Worm (Caenorhabditis elegans) whole organism, young adult: Measurements from ENCODE around the gene C54E10.3.

Source experiments
- B0019.2 ChIP-seq: fragments of 200-800 bp; sonication (Bioruptor generic); conservative IDR thresholded peaks from 2 replicates; pipeline ENCODE4 v1.3.6; 2022; ENCODE audit warnings: missing genetic modification reagents, missing genetic modification characterization, missing compliant biosample characterization
- B0035.1 ChIP-seq: sonication (generic microtip); optimal IDR thresholded peaks from 2 replicates; lab custom pipeline; 2016; ENCODE audit warnings: missing genetic modification characterization, mild to moderate bottlenecking, missing compliant biosample characterization, missing genotype, missing genetic modification reagents
- B0336.3 ChIP-seq: fragments of 200-800 bp; sonication (Bioruptor generic); IDR thresholded peaks from 2 replicates; pipeline ENCODE4 v1.3.6; 2022; ENCODE audit warnings: missing genetic modification characterization, missing compliant biosample characterization
- F52B5.7 ChIP-seq: sonication (generic microtip); optimal IDR thresholded peaks from 2 replicates; lab custom pipeline; 2016; ENCODE audit warnings: mild to moderate bottlenecking, missing genetic modification characterization, missing compliant biosample characterization
- Y53F4B.3 ChIP-seq: fragments of 200-800 bp; sonication (Bioruptor generic); IDR thresholded peaks from 2 replicates; pipeline ENCODE4 v1.3.6; 2022; ENCODE audit warnings: missing genetic modification reagents, missing genetic modification characterization, missing compliant biosample characterization
- Y53G8AR.9 ChIP-seq: fragments of 200-800 bp; sonication (Bioruptor generic); conservative IDR thresholded peaks from 2 replicates; pipeline ENCODE4 v1.3.6; 2022; ENCODE audit warnings: missing genetic modification reagents, missing genetic modification characterization, missing compliant biosample characterization
- Y67H2A.10 ChIP-seq: fragments of 200-800 bp; sonication (Bioruptor generic); conservative IDR thresholded peaks from 2 replicates; pipeline ENCODE4 v1.3.6; 2022; ENCODE audit warnings: missing genetic modification reagents, missing genetic modification characterization, missing compliant biosample characterization
- Y95B8A.8 ChIP-seq: fragments of 200-800 bp; sonication (Bioruptor generic); IDR thresholded peaks from 2 replicates; pipeline ENCODE4 v1.3.6; 2022; ENCODE audit warnings: missing genetic modification reagents, missing genetic modification characterization, missing compliant biosample characterization
- cebp-1 ChIP-seq, 2 experiments: fragments of 200-800 bp in 1 of 2; sonication (Bioruptor generic) in 1 of 2; sonication (generic microtip) in 1 of 2; IDR thresholded peaks in 1 of 2; optimal IDR thresholded peaks in 1 of 2; 2 replicates each; pipeline versions ENCODE4 v1.3.6 to Lab custom; 2017 to 2022; ENCODE audit warnings: missing compliant biosample characterization in 2 of 2, missing genetic modification characterization in 2 of 2, mild to moderate bottlenecking in 1 of 2, missing genetic modification reagents in 1 of 2, moderate library complexity in 1 of 2
- ceh-100 ChIP-seq: fragments of 200-800 bp; sonication (Bioruptor generic); IDR thresholded peaks from 2 replicates; pipeline ENCODE4 v1.3.6; 2022; ENCODE audit warnings: missing genetic modification reagents, missing genetic modification characterization, missing compliant biosample characterization
- ceh-27 ChIP-seq: fragments of 200-800 bp; sonication (Bioruptor generic); optimal IDR thresholded peaks from 2 replicates; lab custom pipeline; 2018; ENCODE audit warnings: mild to moderate bottlenecking, missing genetic modification characterization, moderate library complexity, missing compliant biosample characterization
- ceh-58 ChIP-seq: fragments of 200-800 bp; sonication (Bioruptor generic); IDR thresholded peaks from 2 replicates; pipeline ENCODE4 v1.3.6; 2022; ENCODE audit warnings: missing genetic modification characterization, missing compliant biosample characterization
- ceh-79 ChIP-seq: sonication (generic microtip); optimal IDR thresholded peaks from 2 replicates; lab custom pipeline; 2017; ENCODE audit warnings: mild to moderate bottlenecking, missing genetic modification characterization, missing compliant biosample characterization
- ceh-91 ChIP-seq: fragments of 200-800 bp; sonication (Bioruptor generic); IDR thresholded peaks from 2 replicates; pipeline ENCODE4 v1.3.6; 2022; ENCODE audit warnings: missing genetic modification reagents, missing genetic modification characterization, missing compliant biosample characterization
- dox-1 ChIP-seq: fragments of 200-800 bp; sonication (Bioruptor generic); IDR thresholded peaks from 2 replicates; pipeline ENCODE4 v1.3.6; 2022; ENCODE audit warnings: missing genetic modification reagents, missing genetic modification characterization, missing compliant biosample characterization
- egl-44 ChIP-seq: fragments of 200-800 bp; sonication (Bioruptor generic); IDR thresholded peaks from 2 replicates; pipeline ENCODE4 v1.3.6; 2022; ENCODE audit warnings: missing genetic modification reagents, missing genetic modification characterization, missing compliant biosample characterization
- ekl-4 ChIP-seq: fragments of 200-800 bp; sonication (Bioruptor generic); IDR thresholded peaks from 2 replicates; pipeline ENCODE4 v1.3.6; 2022; ENCODE audit warnings: missing genetic modification reagents, missing genetic modification characterization, missing compliant biosample characterization
- hmg-1.2 ChIP-seq: fragments of 200-800 bp; sonication (Bioruptor generic); IDR thresholded peaks from 2 replicates; pipeline ENCODE4 v1.3.6; 2022; ENCODE audit warnings: missing genetic modification reagents, missing genetic modification characterization, missing compliant biosample characterization
- hrde-1 ChIP-seq: sonication (generic microtip); optimal IDR thresholded peaks from 2 replicates; lab custom pipeline; 2016; ENCODE audit warnings: missing genetic modification characterization, mild to moderate bottlenecking, missing compliant biosample characterization, moderate library complexity, missing genotype, missing genetic modification reagents, borderline replicate concordance
- let-526 ChIP-seq: fragments of 200-800 bp; sonication (Bioruptor generic); IDR thresholded peaks from 2 replicates; pipeline ENCODE4 v1.3.6; 2022; ENCODE audit warnings: missing genetic modification reagents, missing genetic modification characterization, missing compliant biosample characterization
- lin-40 ChIP-seq: sonication (generic microtip); optimal IDR thresholded peaks from 2 replicates; lab custom pipeline; 2016; ENCODE audit warnings: missing genetic modification characterization, mild to moderate bottlenecking, missing compliant biosample characterization, missing genotype, missing genetic modification reagents
- madf-8 ChIP-seq: fragments of 200-800 bp; sonication (Bioruptor generic); conservative IDR thresholded peaks from 2 replicates; pipeline ENCODE4 v1.3.6; 2022; ENCODE audit warnings: missing genetic modification reagents, missing genetic modification characterization, missing compliant biosample characterization
- mel-28 ChIP-seq: sonication (generic microtip); optimal IDR thresholded peaks from 2 replicates; lab custom pipeline; 2016; ENCODE audit warnings: borderline replicate concordance, mild to moderate bottlenecking, missing genetic modification characterization, missing compliant biosample characterization
- nhr-80 ChIP-seq: sonication (generic microtip); optimal IDR thresholded peaks from 2 replicates; lab custom pipeline; 2016; ENCODE audit warnings: missing genetic modification characterization, missing compliant biosample characterization
- nhr-90 ChIP-seq: sonication (generic microtip); optimal IDR thresholded peaks from 2 replicates; lab custom pipeline; 2016; ENCODE audit warnings: missing genotype, mild to moderate bottlenecking, missing genetic modification characterization, missing compliant biosample characterization
- pha-4 ChIP-seq: fragments of 150-350 bp; sonication (generic microtip); optimal IDR thresholded peaks from 2 replicates; lab custom pipeline; 2014; ENCODE audit warnings: missing biosample characterization, missing genetic modification reagents, missing genetic modification characterization
- rcor-1 ChIP-seq: fragments of 200-800 bp; sonication (Bioruptor generic); IDR thresholded peaks from 2 replicates; pipeline ENCODE4 v1.3.6; 2022; ENCODE audit warnings: missing genetic modification reagents, missing genetic modification characterization, missing compliant biosample characterization
- rpc-1 ChIP-seq, 2 experiments: fragments of 150-350 bp in 1 of 2; sonication (generic microtip) in 1 of 2; optimal IDR thresholded peaks; 2 replicates each; lab custom pipeline; 2014 to 2018; ENCODE audit warnings: missing biosample characterization in 1 of 2, missing genetic modification characterization in 1 of 2, missing genetic modification reagents in 1 of 2, missing genotype in 1 of 2
- snpc-3.4 ChIP-seq: sonication (generic microtip); optimal IDR thresholded peaks from 2 replicates; lab custom pipeline; 2017; ENCODE audit warnings: missing genetic modification characterization, mild to moderate bottlenecking, missing compliant biosample characterization, antibody characterized with exemption, moderate library complexity, missing genotype, missing genetic modification reagents
- snpc-4 ChIP-seq, 5 experiments: fragments of 150-350 bp in 1 of 5; sonication (generic microtip) in 4 of 5; optimal IDR thresholded peaks; 2 replicates each; lab custom pipeline; 2014 to 2018; ENCODE audit warnings: missing genetic modification characterization in 5 of 5, missing biosample characterization in 3 of 5, antibody characterized with exemption in 2 of 5, mild to moderate bottlenecking in 2 of 5, missing compliant biosample characterization in 2 of 5, missing genotype in 2 of 5, moderate library complexity in 2 of 5, missing genetic modification reagents in 1 of 5
- somi-1 ChIP-seq: fragments of 200-800 bp; sonication (Bioruptor generic); optimal IDR thresholded peaks from 2 replicates; lab custom pipeline; 2018; ENCODE audit warnings: mild to moderate bottlenecking, missing genetic modification characterization, missing compliant biosample characterization
- tbp1 ChIP-seq: fragments of 200-800 bp; sonication (Bioruptor generic); optimal IDR thresholded peaks from 2 replicates; lab custom pipeline; 2018; ENCODE audit warnings: mild to moderate bottlenecking, missing genetic modification characterization, missing compliant biosample characterization
- unc-62 ChIP-seq: fragments of 150-350 bp; optimal IDR thresholded peaks from 2 replicates; lab custom pipeline; 2014; ENCODE audit warnings: missing biosample characterization, missing genetic modification reagents, missing genetic modification characterization
- xnd-1 ChIP-seq: sonication (generic microtip); optimal IDR thresholded peaks from 2 replicates; lab custom pipeline; 2016; ENCODE audit warnings: missing genotype, missing genetic modification reagents, missing genetic modification characterization, missing compliant biosample characterization
- zfh-2 ChIP-seq: fragments of 200-800 bp; sonication (Bioruptor generic); conservative IDR thresholded peaks from 2 replicates; pipeline ENCODE4 v1.3.6; 2022; ENCODE audit warnings: missing genetic modification reagents, missing genetic modification characterization, missing compliant biosample characterization
- zim-3 ChIP-seq: sonication (generic microtip); optimal IDR thresholded peaks from 2 replicates; lab custom pipeline; 2017; ENCODE audit warnings: mild to moderate bottlenecking, missing genetic modification characterization, moderate library complexity, missing compliant biosample characterization
- ztf-22 ChIP-seq: fragments of 200-800 bp; sonication (Bioruptor generic); optimal IDR thresholded peaks from 2 replicates; lab custom pipeline; 2018; ENCODE audit warnings: mild to moderate bottlenecking, missing genetic modification characterization, moderate library complexity, missing compliant biosample characterization
- ztf-25 ChIP-seq: fragments of 200-800 bp; sonication (Bioruptor generic); IDR thresholded peaks from 2 replicates; pipeline ENCODE4 v1.3.6; 2022; ENCODE audit warnings: missing genetic modification reagents, missing genetic modification characterization, missing compliant biosample characterization
- ztf-6 ChIP-seq: fragments of 200-800 bp; sonication (Bioruptor generic); IDR thresholded peaks from 2 replicates; pipeline ENCODE4 v1.3.6; 2022; ENCODE audit warnings: missing genetic modification reagents, missing genetic modification characterization, missing compliant biosample characterization

Gene C54E10.3

ce11 chrV:18821569-18821968 lies 10.8 kb downstream of the C54E10.3 start:
- TF ChIP-seq nhr-90 (tag; lab: Kevin White, UChicago) (no peak), hrde-1 (tag; lab: Kevin White, UChicago) (no peak), ztf-25 (no peak)

ce11 chrV:18826445-18826844 lies 15.6 kb downstream of the C54E10.3 start:
- peak; percentile 5 for TF ChIP-seq nhr-80 (tag; lab: Kevin White, UChicago)
- TF ChIP-seq ztf-22 (GFP tag; lab: Kevin White, UChicago), result no peak

ce11 chrV:18827374-18827773 lies 16.6 kb downstream of the C54E10.3 start:
- TF ChIP-seq B0035.1 (tag; lab: Kevin White, UChicago), result no peak
- no peak for TF ChIP-seq ztf-22 (GFP tag; lab: Kevin White, UChicago)
- no peak for TF ChIP-seq ceh-58 (GFP tag; lab: Robert Waterston, UW)
- no peak for TF ChIP-seq egl-44
- no peak for TF ChIP-seq zim-3 (tag; lab: Kevin White, UChicago)
- no peak for TF ChIP-seq ceh-27 (GFP tag; lab: Kevin White, UChicago)
- no peak for TF ChIP-seq somi-1 (GFP tag; lab: Kevin White, UChicago)
- no peak for TF ChIP-seq B0019.2
- TF ChIP-seq ekl-4 (GFP tag; lab: Robert Waterston, UW), result no peak
- TF ChIP-seq cebp-1 (GFP tag; IDR thresholded peaks at IDR 0.05; lab: Robert Waterston, UW), result no peak
- TF ChIP-seq cebp-1 (tag; optimal IDR thresholded peaks at IDR 0.05; lab: Kevin White, UChicago), result no peak
- no peak for TF ChIP-seq xnd-1 (tag; lab: Kevin White, UChicago)
- no peak for TF ChIP-seq rpc-1 (optimal IDR thresholded peaks at IDR 0.05; lab: Kevin White, UChicago)
- TF ChIP-seq rpc-1 (tag; optimal IDR thresholded peaks at IDR 0.05; lab: Kevin White, UChicago), result no peak
- TF ChIP-seq lin-40 (tag; lab: Kevin White, UChicago), result no peak
- TF ChIP-seq hrde-1 (tag; lab: Kevin White, UChicago), result no peak
- TF ChIP-seq F52B5.7 (tag; lab: Kevin White, UChicago), result no peak
- no peak for TF ChIP-seq ceh-79
- no peak for TF ChIP-seq tbp1 (GFP tag; lab: Kevin White, UChicago)
- TF ChIP-seq ceh-100 (GFP tag; lab: Robert Waterston, UW), result no peak
- TF ChIP-seq, all 124 proteins: peak for 0

ce11 chrV:18837125-18837524 lies 26.3 kb downstream of the C54E10.3 start, which contains the start of gene cyp-33D3:
Gene cyp-33D3 (minus strand): TSS chrV:18837225.
- TF ChIP-seq B0336.3 (GFP tag; lab: Robert Waterston, UW) (no peak), madf-8 (GFP tag; lab: Robert Waterston, UW) (no peak)

ce11 chrV:18838799-18839354 lies 28.1 kb downstream of the C54E10.3 start, which contains the start of gene nhr-65:
Gene nhr-65 (plus strand): TSS chrV:18839304.
- peak; percentile 24 for TF ChIP-seq nhr-80 (tag; lab: Kevin White, UChicago)
- TF ChIP-seq rcor-1 (GFP tag; lab: Robert Waterston, UW), result no peak
- no peak for TF ChIP-seq let-526 (GFP tag; lab: Robert Waterston, UW)
- TF ChIP-seq Y53G8AR.9 (GFP tag; lab: Robert Waterston, UW), result no peak
- no peak for TF ChIP-seq ztf-25
- no peak for TF ChIP-seq mel-28 (tag; lab: Kevin White, UChicago)
- no peak for TF ChIP-seq Y95B8A.8 (GFP tag; lab: Robert Waterston, UW)
- TF ChIP-seq unc-62, result no peak
- no peak for TF ChIP-seq snpc-3.4
- no peak for TF ChIP-seq ztf-6 (GFP tag; lab: Robert Waterston, UW)
- TF ChIP-seq Y53F4B.3 (GFP tag; lab: Robert Waterston, UW), result no peak
- peak; percentile 92 for TF ChIP-seq hmg-1.2 (GFP tag; lab: Robert Waterston, UW)
- TF ChIP-seq ceh-91 (GFP tag; lab: Robert Waterston, UW), result no peak
- no peak for TF ChIP-seq snpc-4 (GFP tag; optimal IDR thresholded peaks at IDR 0.05; lab: Kevin White, UChicago)
- peak in 1 of 4 experiments; percentile 24 for TF ChIP-seq snpc-4 (tag; optimal IDR thresholded peaks at IDR 0.05; lab: Kevin White, UChicago)
- no peak for TF ChIP-seq zfh-2 (GFP tag; lab: Robert Waterston, UW)
- TF ChIP-seq dox-1 (GFP tag; lab: Robert Waterston, UW), result 0 out of 2 replicates have a peak, but pooled peaks have one; percentile 30
- no peak for TF ChIP-seq Y67H2A.10 (GFP tag; lab: Robert Waterston, UW)
- TF ChIP-seq pha-4 (tag; lab: Kevin White, UChicago), result peak; percentile 3
